Worm (Caenorhabditis elegans): ENCODE measurements around the gene M03B6.1.

DNA sequence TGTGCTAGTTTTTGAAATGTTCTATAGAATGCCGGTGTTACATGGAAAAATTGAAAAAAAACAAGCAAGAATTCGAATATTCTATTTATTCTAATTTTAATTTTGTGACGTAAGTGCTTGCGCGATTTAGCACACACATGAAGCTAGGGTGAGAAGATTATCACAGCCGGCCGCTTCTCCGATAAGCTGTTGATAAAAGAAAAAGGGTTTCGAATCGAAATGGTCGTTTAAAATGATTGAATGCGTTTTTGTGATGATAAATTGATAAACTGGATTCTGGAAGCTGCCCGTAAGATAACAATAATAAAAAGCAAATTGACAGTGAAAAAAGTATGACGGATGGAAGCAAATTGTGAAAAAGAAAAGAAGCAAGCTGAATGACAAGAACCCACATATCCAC lies 42.7 kb downstream of the M03B6.1 start:
- TF ChIP-seq pha-4 (tag; optimal IDR thresholded peaks at IDR 0.05) (no peak), zag-1 (tag; optimal IDR thresholded peaks at IDR 0.05) (no peak), nhr-23 (tag; optimal IDR thresholded peaks at IDR 0.05) (no peak), ztf-4 (tag; optimal IDR thresholded peaks at IDR 0.05) (no peak), nhr-67 (tag; optimal IDR thresholded peaks at IDR 0.05) (no peak), nhr-77 (tag; optimal IDR thresholded peaks at IDR 0.05) (no peak), nhr-237 (tag; optimal IDR thresholded peaks at IDR 0.05) (no peak), ceh-16 (tag; optimal IDR thresholded peaks at IDR 0.05) (no peak), nhr-12 (tag; optimal IDR thresholded peaks at IDR 0.05) (no peak), fkh-10 (GFP tag; optimal IDR thresholded peaks at IDR 0.05) (no peak), egl-27 (tag; optimal IDR thresholded peaks at IDR 0.05) (no peak), mdl-1 (tag; optimal IDR thresholded peaks at IDR 0.05) (no peak)
